Fruit fly (Drosophila melanogaster) whole organism, adult: Measurements from ENCODE around the gene CG13367.

Experiments used
- CG11617 ChIP-seq: fragments of 200-800 bp; sonication (Bioruptor generic); optimal IDR thresholded peaks from 2 replicates; lab custom pipeline; 2017; ENCODE audit warnings: mild to moderate bottlenecking, missing biosample characterization, missing genetic modification reagents, missing genetic modification characterization
- CG12768 ChIP-seq: fragments of 200-800 bp; sonication (Bioruptor generic); optimal IDR thresholded peaks from 2 replicates; lab custom pipeline; 2017; ENCODE audit warnings: missing biosample characterization, missing genetic modification characterization, mild to moderate bottlenecking, moderate library complexity, missing genetic modification reagents
- CG14711 ChIP-seq: fragments of 200-800 bp; sonication (Bioruptor generic); optimal IDR thresholded peaks from 2 replicates; lab custom pipeline; 2018; ENCODE audit warnings: missing biosample characterization, mild to moderate bottlenecking, missing genetic modification characterization, moderate library complexity
- CG1620 ChIP-seq: fragments of 200-800 bp; sonication (Bioruptor generic); optimal IDR thresholded peaks from 2 replicates; lab custom pipeline; 2016; ENCODE audit warnings: missing biosample characterization, missing genetic modification characterization
- CG33017 ChIP-seq: fragments of 200-800 bp; sonication (Bioruptor generic); optimal IDR thresholded peaks from 2 replicates; lab custom pipeline; 2018; ENCODE audit warnings: missing biosample characterization, mild to moderate bottlenecking, missing genetic modification characterization, moderate library complexity
- CG5204 ChIP-seq: fragments of 200-800 bp; sonication (Bioruptor generic); optimal IDR thresholded peaks from 2 replicates; lab custom pipeline; 2016; ENCODE audit warnings: missing biosample characterization, missing genetic modification characterization
- CG7045 ChIP-seq: fragments of 200-800 bp; sonication (Bioruptor generic); optimal IDR thresholded peaks from 2 replicates; lab custom pipeline; 2017; ENCODE audit warnings: missing biosample characterization, mild to moderate bottlenecking, missing genetic modification characterization
- CG7101 ChIP-seq: fragments of 200-800 bp; sonication (Bioruptor generic); optimal IDR thresholded peaks from 2 replicates; lab custom pipeline; 2018; ENCODE audit warnings: missing biosample characterization, mild to moderate bottlenecking, missing genetic modification characterization, moderate library complexity
- Clk ChIP-seq: fragments of 200-800 bp; sonication (Bioruptor generic); optimal IDR thresholded peaks from 2 replicates; lab custom pipeline; 2017; ENCODE audit warnings: missing biosample characterization, missing genetic modification characterization
- Crg-1 ChIP-seq: fragments of 200-800 bp; sonication (Bioruptor generic); optimal IDR thresholded peaks from 2 replicates; lab custom pipeline; 2016; ENCODE audit warnings: missing biosample characterization, missing genetic modification characterization
- Hr96 ChIP-seq: fragments of 200-800 bp; sonication (Bioruptor generic); optimal IDR thresholded peaks from 2 replicates; lab custom pipeline; 2016; ENCODE audit warnings: missing biosample characterization, missing genetic modification characterization
- Mnt ChIP-seq: fragments of 200-800 bp; sonication (Bioruptor generic); optimal IDR thresholded peaks from 2 replicates; lab custom pipeline; 2016; ENCODE audit warnings: missing biosample characterization, mild to moderate bottlenecking, missing genetic modification characterization
- bab1 ChIP-seq: fragments of 200-800 bp; sonication (Bioruptor generic); optimal IDR thresholded peaks from 3 replicates; lab custom pipeline; 2019; ENCODE audit warnings: missing biosample characterization, mild to moderate bottlenecking, missing genetic modification characterization, moderate library complexity
- cic ChIP-seq: fragments of 200-800 bp; sonication (Bioruptor generic); optimal IDR thresholded peaks from 2 replicates; lab custom pipeline; 2017; ENCODE audit warnings: missing biosample characterization, mild to moderate bottlenecking, missing genetic modification characterization, moderate library complexity
- cnc ChIP-seq, 2 experiments: fragments of >200 bp; optimal IDR thresholded peaks; 2 replicates each; lab custom pipeline; 2017
- kay ChIP-seq: fragments of 200-800 bp; sonication (Bioruptor generic); peaks from one replicate; lab custom pipeline; 2016; ENCODE audit warnings: missing biosample characterization, missing genetic modification characterization, borderline replicate concordance
- ovo ChIP-seq: fragments of 200-800 bp; sonication (Bioruptor generic); optimal IDR thresholded peaks from 2 replicates; lab custom pipeline; 2016; ENCODE audit warnings: missing biosample characterization, missing genetic modification characterization
- pad ChIP-seq: fragments of 200-800 bp; sonication (Bioruptor generic); optimal IDR thresholded peaks from 3 replicates; lab custom pipeline; 2017; ENCODE audit warnings: missing biosample characterization, missing genetic modification characterization, mild to moderate bottlenecking, moderate library complexity, missing genetic modification reagents
- tj ChIP-seq: fragments of 200-800 bp; sonication (Bioruptor generic); optimal IDR thresholded peaks from 3 replicates; lab custom pipeline; 2017; ENCODE audit warnings: missing biosample characterization, mild to moderate bottlenecking, missing genetic modification characterization, moderate library complexity
- toe ChIP-seq: fragments of 200-800 bp; sonication (Bioruptor generic); optimal IDR thresholded peaks from 2 replicates; lab custom pipeline; 2016; ENCODE audit warnings: missing biosample characterization, missing genetic modification characterization

CG13367 gene

DNA sequence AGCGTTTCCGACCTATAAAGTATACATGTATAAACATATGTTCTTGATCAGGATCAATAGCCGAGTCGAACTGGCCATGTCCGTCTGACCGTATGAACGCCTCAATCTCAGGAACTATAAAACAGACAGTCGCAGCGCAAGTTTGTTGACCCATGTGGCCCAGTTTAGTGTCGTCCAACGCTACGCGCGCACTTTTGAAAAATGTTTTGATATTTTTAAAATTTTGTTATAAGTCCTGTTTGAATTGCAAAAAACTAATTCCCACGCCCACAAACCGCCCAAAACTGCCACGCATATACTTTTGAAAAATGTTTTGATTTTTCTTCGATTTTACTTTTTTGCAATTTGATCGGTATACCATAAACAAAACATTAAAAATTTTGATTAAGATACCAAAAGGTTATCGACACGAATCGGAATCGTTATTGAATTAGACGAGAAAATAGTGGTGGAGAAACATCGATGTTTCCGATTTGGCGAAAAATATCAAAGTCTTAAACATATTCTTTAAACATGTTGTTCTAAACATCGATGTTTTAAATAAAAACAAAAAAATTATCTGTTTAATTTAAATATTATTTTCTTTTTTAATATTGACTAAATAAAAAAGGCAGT is 1.9 kb downstream of the CG13367 start:
- TF ChIP-seq Hr96 (GFP tag; lab: Kevin White, UChicago) (no peak), Clk (GFP tag; lab: Kevin White, UChicago) (no peak), CG7045 (GFP tag; lab: Kevin White, UChicago) (no peak), bab1 (GFP tag; lab: Kevin White, UChicago) (peak; percentile 14)

dm6 chrX:647056-647627 is 2.6 kb downstream of the CG13367 start, which contains the start of gene Roc1a:
Gene Roc1a, plus strand, starts transcription at chrX:647304.
- TF ChIP-seq Mnt (peak; percentile 5), bab1 (GFP tag; lab: Kevin White, UChicago) (peak; percentile 34), ovo (GFP tag; lab: Kevin White, UChicago) (peak; percentile 12), CG33017 (no peak), CG12768 (GFP tag; lab: Kevin White, UChicago) (no peak), Hr96 (GFP tag; lab: Kevin White, UChicago) (no peak), tj (GFP tag; lab: Kevin White, UChicago) (peak; percentile 53), CG1620 (GFP tag; lab: Kevin White, UChicago) (peak; percentile 9), CG11617 (GFP tag; lab: Kevin White, UChicago) (peak; percentile 20), CG14711 (no peak), toe (no peak), CG7101 (peak; percentile 43), Crg-1 (GFP tag; lab: Kevin White, UChicago) (no peak), pad (peak; percentile 14)

- TF ChIP-seq pad, result peak; percentile 53
- TF ChIP-seq toe, result no peak
- TF ChIP-seq CG14711, result peak; percentile 43
- peak; percentile 81 for TF ChIP-seq Mnt
These were observed 9.7 kb downstream of the CG13367 start for dm6 chrX:654221-654620.

dm6 chrX:654949-655348 is 10.4 kb downstream of the CG13367 start:
- TF ChIP-seq CG33017 (peak; percentile 89), Mnt (peak; percentile 92), pad (peak; percentile 87), Crg-1 (GFP tag; lab: Kevin White, UChicago) (peak; percentile 95), CG12768 (GFP tag; lab: Kevin White, UChicago) (peak; percentile 94), kay (no peak), CG14711 (peak; percentile 100), Hr96 (GFP tag; lab: Kevin White, UChicago) (no peak), bab1 (GFP tag; lab: Kevin White, UChicago) (peak; percentile 98), CG7045 (GFP tag; lab: Kevin White, UChicago) (peak; percentile 88), cnc (optimal IDR thresholded peaks at IDR 0.05; lab: Kevin White, UChicago) (peak in 1 of 2 experiments; percentile 10), ovo (GFP tag; lab: Kevin White, UChicago) (peak; percentile 94), CG7101 (peak; percentile 97), CG5204 (GFP tag; lab: Kevin White, UChicago) (peak; percentile 85), toe (peak; percentile 86), CG11617 (GFP tag; lab: Kevin White, UChicago) (peak; percentile 93), cic (GFP tag; lab: Kevin White, UChicago) (peak; percentile 86), tj (GFP tag; lab: Kevin White, UChicago) (peak; percentile 94), Clk (GFP tag; lab: Kevin White, UChicago) (peak; percentile 89), CG1620 (GFP tag; lab: Kevin White, UChicago) (peak; percentile 97)

DNA sequence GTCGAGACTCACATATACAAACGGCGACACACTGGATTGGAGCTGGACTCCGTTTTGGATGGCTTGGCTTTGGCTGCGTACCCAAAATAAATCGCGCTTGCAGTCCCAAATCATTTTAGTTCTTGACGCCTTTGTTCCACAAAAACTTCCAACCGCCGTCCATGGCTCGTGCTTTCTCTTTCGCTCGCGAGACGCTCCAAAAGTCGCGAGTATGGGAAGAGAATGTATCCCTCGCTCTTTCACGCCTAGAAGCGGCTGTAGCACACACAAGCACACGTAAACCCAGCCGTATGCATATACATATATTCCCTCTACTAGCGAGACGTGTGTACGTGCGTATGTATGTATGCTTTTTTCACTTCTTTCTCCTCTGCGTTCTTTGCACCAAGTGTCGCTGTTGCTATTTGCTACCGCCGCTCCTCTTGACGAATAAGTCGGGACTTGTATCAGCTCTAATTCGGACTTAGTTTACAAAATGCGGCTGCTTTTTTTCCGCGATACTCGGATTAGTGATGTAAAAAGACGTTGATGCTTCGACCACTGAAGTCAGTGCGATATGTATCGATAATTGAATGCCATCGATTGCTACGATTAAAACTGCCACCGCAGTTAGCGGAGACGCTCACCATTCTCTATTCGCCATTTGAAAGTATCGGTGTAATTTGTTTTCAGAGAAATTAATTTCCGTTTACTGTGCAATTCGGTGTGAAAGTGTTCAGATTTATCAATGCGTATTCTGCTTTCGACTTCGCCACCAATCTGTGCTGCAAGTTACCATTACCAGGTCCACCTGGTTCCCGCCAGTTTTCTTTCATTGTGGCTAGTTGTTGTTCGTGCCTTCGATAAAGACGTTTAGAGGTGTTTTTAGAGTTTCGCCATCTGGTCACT is 11.2 kb downstream of the CG13367 start, which contains the start of the genes Hmt4-20 and SkpA:
Gene Hmt4-20 (minus strand): TSS at position 542 of the 888 bp plus-strand sequence.
Gene SkpA (plus strand): TSS at position 623 of the 888 bp plus-strand sequence.
- TF ChIP-seq toe (no peak), CG1620 (GFP tag; lab: Kevin White, UChicago) (peak; percentile 19)

DNA sequence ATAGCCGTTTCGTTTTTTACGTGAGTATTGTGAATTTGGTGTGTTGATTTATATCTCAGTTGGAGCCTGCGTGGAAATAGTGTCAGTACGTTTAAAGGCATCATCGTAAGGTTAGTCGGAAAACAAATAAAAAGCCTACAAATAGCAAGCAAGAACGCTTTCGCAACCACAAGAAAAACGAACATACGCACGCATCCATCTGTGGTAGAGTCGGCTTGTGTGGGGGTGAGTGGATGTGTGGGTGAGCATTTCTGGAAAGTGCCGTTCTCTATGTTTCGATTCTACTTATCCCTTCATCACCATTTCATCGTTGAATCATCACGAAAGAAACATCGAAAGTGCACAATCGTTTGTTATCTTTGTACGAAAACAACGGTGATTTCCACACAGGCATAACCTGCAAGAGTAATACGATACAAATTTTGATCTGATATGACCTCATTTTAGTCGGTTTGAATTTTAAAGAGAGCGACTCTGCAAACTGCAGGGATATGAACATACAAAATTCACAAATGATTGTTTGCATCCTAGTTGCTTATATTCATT is 11.9 kb downstream of the CG13367 start:
- TF ChIP-seq tj (GFP tag; lab: Kevin White, UChicago) (no peak), pad (peak; percentile 82), CG11617 (GFP tag; lab: Kevin White, UChicago) (no peak), CG12768 (GFP tag; lab: Kevin White, UChicago) (no peak), CG33017 (no peak), CG1620 (GFP tag; lab: Kevin White, UChicago) (no peak), Crg-1 (GFP tag; lab: Kevin White, UChicago) (no peak), CG14711 (no peak), CG5204 (GFP tag; lab: Kevin White, UChicago) (no peak), cnc (optimal IDR thresholded peaks at IDR 0.05; lab: Kevin White, UChicago) (no peak), Clk (GFP tag; lab: Kevin White, UChicago) (no peak), bab1 (GFP tag; lab: Kevin White, UChicago) (peak; percentile 51), ovo (GFP tag; lab: Kevin White, UChicago) (peak; percentile 22), CG7045 (GFP tag; lab: Kevin White, UChicago) (no peak), Mnt (no peak), toe (no peak), Hr96 (GFP tag; lab: Kevin White, UChicago) (no peak), cic (GFP tag; lab: Kevin White, UChicago) (no peak), CG7101 (no peak)
